Fruit fly (Drosophila melanogaster): ENCODE data around the gene PolA1.

DNA sequence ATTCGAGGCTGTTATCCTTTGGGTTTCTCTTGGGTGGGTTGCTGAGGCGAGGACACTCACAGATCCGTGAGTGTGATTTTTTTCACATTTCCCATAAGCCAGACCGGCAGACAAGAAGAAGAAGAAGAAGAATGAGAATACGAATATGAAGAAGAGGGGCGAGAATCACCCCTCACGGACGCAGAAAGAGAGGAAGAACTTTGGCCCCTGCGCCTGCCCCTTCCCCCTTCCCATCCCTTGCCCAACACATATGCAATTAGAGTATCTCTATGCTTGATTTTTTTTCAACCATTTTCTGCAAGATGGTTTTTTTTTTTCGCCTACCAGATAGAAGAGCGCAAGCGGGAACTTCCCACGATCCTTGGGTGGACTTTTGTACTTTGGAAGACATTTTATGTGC lies 36.9 kb downstream of the PolA1 start:
- TF ChIP-seq Met (GFP tag; optimal IDR thresholded peaks at IDR 0.05), result no peak
- TF ChIP-seq topi (GFP tag; optimal IDR thresholded peaks at IDR 0.05), result no peak
- no peak for TF ChIP-seq Hr4 (GFP tag; optimal IDR thresholded peaks at IDR 0.05)
- TF ChIP-seq CG6854 (GFP tag; optimal IDR thresholded peaks at IDR 0.05), result no peak
- no peak for TF ChIP-seq acj6 (GFP tag; optimal IDR thresholded peaks at IDR 0.05)
- TF ChIP-seq Gug (GFP tag; IDR thresholded peaks at IDR 0.05), result no peak
- TF ChIP-seq Hr38 (GFP tag; optimal IDR thresholded peaks at IDR 0.05), result no peak
- TF ChIP-seq CG9139 (GFP tag; optimal IDR thresholded peaks at IDR 0.05), result peak; percentile 70
- TF ChIP-seq CG6163 (GFP tag; IDR thresholded peaks at IDR 0.05), result no peak; the same call in 2 of the 3 replicates
- TF ChIP-seq CG3919 (GFP tag; optimal IDR thresholded peaks at IDR 0.05), result no peak
- no peak for TF ChIP-seq Ets21C (GFP tag; optimal IDR thresholded peaks at IDR 0.05)
